Fruit fly (Drosophila melanogaster) whole organism, embryonic: ENCODE measurements around the gene mthl9.

ENCODE experiments used
- CG11085 ChIP-seq: fragments of 200-800 bp; sonication (Bioruptor generic); IDR thresholded peaks from 2 replicates; pipeline ENCODE4 v1.3.6; 2022; ENCODE audit warnings: missing biosample characterization, missing genetic modification characterization
- CG12391 ChIP-seq: fragments of 200-800 bp; sonication (Bioruptor generic); optimal IDR thresholded peaks from 3 replicates; lab custom pipeline; 2018; ENCODE audit warnings: missing biosample characterization, mild to moderate bottlenecking, missing genetic modification characterization, moderate library complexity
- CG12744 ChIP-seq: fragments of 200-800 bp; sonication (Bioruptor generic); optimal IDR thresholded peaks from 2 replicates; lab custom pipeline; 2016; ENCODE audit warnings: missing biosample characterization, missing genetic modification characterization
- CG12769 ChIP-seq: fragments of 200-800 bp; sonication (Bioruptor generic); optimal IDR thresholded peaks from 2 replicates; lab custom pipeline; 2019; ENCODE audit warnings: missing biosample characterization, mild to moderate bottlenecking, missing genetic modification characterization, moderate library complexity
- CG15269 ChIP-seq: fragments of 200-800 bp; sonication (Bioruptor generic); optimal IDR thresholded peaks from 2 replicates; lab custom pipeline; 2018; ENCODE audit warnings: missing biosample characterization, mild to moderate bottlenecking, missing genetic modification characterization, moderate library complexity
- CG15601 ChIP-seq: fragments of 200-800 bp; sonication (Bioruptor generic); optimal IDR thresholded peaks from 3 replicates; lab custom pipeline; 2019; ENCODE audit warnings: missing biosample characterization, mild to moderate bottlenecking, missing genetic modification characterization, moderate library complexity
- CG17186 ChIP-seq: fragments of 200-800 bp; sonication (Bioruptor generic); optimal IDR thresholded peaks from 3 replicates; lab custom pipeline; 2017; ENCODE audit warnings: missing biosample characterization, missing genetic modification reagents, missing genetic modification characterization
- CG17385 ChIP-seq: fragments of 200-800 bp; sonication (Bioruptor generic); optimal IDR thresholded peaks from 3 replicates; lab custom pipeline; 2018; ENCODE audit warnings: missing biosample characterization, mild to moderate bottlenecking, missing genetic modification characterization
- CG32532 ChIP-seq: fragments of 200-800 bp; sonication (Bioruptor generic); IDR thresholded peaks from 2 replicates; pipeline ENCODE4 v1.3.6; 2022; ENCODE audit warnings: missing biosample characterization, missing genetic modification characterization
- CG6683 ChIP-seq: fragments of 200-800 bp; sonication (Bioruptor generic); optimal IDR thresholded peaks from 2 replicates; lab custom pipeline; 2017; ENCODE audit warnings: missing biosample characterization, mild to moderate bottlenecking, missing genetic modification characterization, missing genetic modification reagents
- CG7963 ChIP-seq: fragments of 200-800 bp; sonication (Bioruptor generic); IDR thresholded peaks from 3 replicates; pipeline ENCODE4 v1.3.6; 2022; ENCODE audit warnings: missing biosample characterization, missing genetic modification characterization; ENCODE audit not compliant: partially characterized antibody
- CG8290 ChIP-seq, 3 experiments: fragments of 200-800 bp; sonication (Bioruptor generic); optimal IDR thresholded peaks; 2 replicates each; lab custom pipeline; 2016 to 2019; ENCODE audit warnings: missing biosample characterization in 3 of 3, missing genetic modification characterization in 3 of 3, mild to moderate bottlenecking in 2 of 3, moderate library complexity in 1 of 3
- CG9932 ChIP-seq: fragments of 200-800 bp; sonication (Bioruptor generic); IDR thresholded peaks from 2 replicates; pipeline ENCODE4 v1.3.6; 2022; ENCODE audit warnings: missing biosample characterization, missing genetic modification characterization
- CTCF ChIP-seq: fragments of 200-800 bp; sonication (Bioruptor generic); optimal IDR thresholded peaks from 2 replicates; lab custom pipeline; 2017; ENCODE audit warnings: missing biosample characterization, mild to moderate bottlenecking, missing genetic modification characterization, moderate library complexity
- Chrac-16 ChIP-seq: fragments of 200-800 bp; sonication (Bioruptor generic); optimal IDR thresholded peaks from 3 replicates; lab custom pipeline; 2016; ENCODE audit warnings: missing biosample characterization, missing genetic modification characterization
- CoRest ChIP-seq: fragments of 200-800 bp; sonication (Bioruptor generic); optimal IDR thresholded peaks from 3 replicates; lab custom pipeline; 2018; ENCODE audit warnings: missing biosample characterization, mild to moderate bottlenecking, missing genetic modification characterization, moderate library complexity
- D19B ChIP-seq: fragments of 200-800 bp; sonication (Bioruptor generic); optimal IDR thresholded peaks from 2 replicates; lab custom pipeline; 2017; ENCODE audit warnings: missing biosample characterization, mild to moderate bottlenecking, missing genetic modification characterization
- Doc3 ChIP-seq: fragments of 200-800 bp; sonication (Bioruptor generic); IDR thresholded peaks from 3 replicates; pipeline ENCODE4 v1.3.6; 2022; ENCODE audit warnings: missing biosample characterization, missing genetic modification characterization; ENCODE audit not compliant: partially characterized antibody
- Fer2 ChIP-seq: fragments of 200-800 bp; sonication (Bioruptor generic); optimal IDR thresholded peaks from 2 replicates; lab custom pipeline; 2018; ENCODE audit warnings: missing biosample characterization, mild to moderate bottlenecking, missing genetic modification characterization, moderate library complexity
- Gsc ChIP-seq: fragments of 200-800 bp; sonication (Bioruptor generic); IDR thresholded peaks from 2 replicates; pipeline ENCODE4 v1.3.6; 2022; ENCODE audit warnings: missing biosample characterization, missing genetic modification characterization
- HLH3B ChIP-seq: fragments of 200-800 bp; sonication (Bioruptor generic); IDR thresholded peaks from 2 replicates; pipeline ENCODE4 v1.3.6; 2022; ENCODE audit warnings: missing biosample characterization, missing genetic modification characterization
- Meics ChIP-seq: fragments of 200-800 bp; sonication (Bioruptor generic); optimal IDR thresholded peaks from 2 replicates; lab custom pipeline; 2017; ENCODE audit warnings: missing biosample characterization, mild to moderate bottlenecking, missing genetic modification characterization
- Oli ChIP-seq: fragments of 200-800 bp; sonication (Bioruptor generic); optimal IDR thresholded peaks from 2 replicates; lab custom pipeline; 2018; ENCODE audit warnings: missing biosample characterization, mild to moderate bottlenecking, missing genetic modification characterization, moderate library complexity
- Sry-δ ChIP-seq: fragments of 200-800 bp; sonication (Bioruptor generic); optimal IDR thresholded peaks from 2 replicates; lab custom pipeline; 2016; ENCODE audit warnings: missing biosample characterization, missing genetic modification characterization
- bab2 ChIP-seq: fragments of 200-800 bp; sonication (Bioruptor generic); optimal IDR thresholded peaks from 2 replicates; lab custom pipeline; 2016; ENCODE audit warnings: missing biosample characterization, missing genetic modification characterization
- chinmo ChIP-seq: fragments of 200-800 bp; sonication (Bioruptor generic); IDR thresholded peaks from 4 replicates; pipeline ENCODE4 v1.3.6; 2022; ENCODE audit warnings: missing biosample characterization, missing genetic modification characterization; ENCODE audit not compliant: partially characterized antibody
- crp ChIP-seq, 2 experiments: fragments of 200-800 bp; sonication (Bioruptor generic); optimal IDR thresholded peaks; 2 replicates in 1 of 2; 3 replicates in 1 of 2; lab custom pipeline; 2017; ENCODE audit warnings: missing biosample characterization in 2 of 2, missing genetic modification characterization in 2 of 2, mild to moderate bottlenecking in 1 of 2, moderate library complexity in 1 of 2
- da ChIP-seq: fragments of 200-800 bp; sonication (Bioruptor generic); optimal IDR thresholded peaks from 2 replicates; lab custom pipeline; 2016; ENCODE audit warnings: missing biosample characterization, missing genetic modification characterization
- disco-r ChIP-seq: fragments of 200-800 bp; sonication (Bioruptor generic); optimal IDR thresholded peaks from 2 replicates; lab custom pipeline; 2016; ENCODE audit warnings: missing biosample characterization, missing genetic modification characterization
- dmrt99B ChIP-seq: fragments of 200-800 bp; sonication (Bioruptor generic); optimal IDR thresholded peaks from 2 replicates; lab custom pipeline; 2018; ENCODE audit warnings: missing biosample characterization, mild to moderate bottlenecking, missing genetic modification characterization, moderate library complexity
- eve ChIP-seq, 2 experiments: fragments of >200 bp; optimal IDR thresholded peaks; 2 replicates each; lab custom pipeline; 2017; ENCODE audit warnings: missing biosample characterization in 2 of 2, missing genetic modification characterization in 2 of 2
- exex ChIP-seq: fragments of 200-800 bp; sonication (Bioruptor generic); optimal IDR thresholded peaks from 4 replicates; lab custom pipeline; 2018; ENCODE audit warnings: missing biosample characterization, mild to moderate bottlenecking, missing genetic modification characterization, moderate library complexity
- fru ChIP-seq: fragments of >200 bp; optimal IDR thresholded peaks from 2 replicates; lab custom pipeline; 2017
- gcm2 ChIP-seq: fragments of 200-800 bp; sonication (Bioruptor generic); optimal IDR thresholded peaks from 2 replicates; lab custom pipeline; 2016; ENCODE audit warnings: missing biosample characterization, missing genetic modification characterization
- insv ChIP-seq, 2 experiments: fragments of 200-800 bp; sonication (Bioruptor generic); optimal IDR thresholded peaks; 3 replicates each; lab custom pipeline; 2016 to 2018; ENCODE audit warnings: missing biosample characterization in 2 of 2, missing genetic modification characterization in 2 of 2
- jigr1 ChIP-seq: fragments of 200-800 bp; sonication (Bioruptor generic); IDR thresholded peaks from 3 replicates; pipeline ENCODE4 v1.3.6; 2022; ENCODE audit warnings: missing biosample characterization, missing genetic modification characterization
- kni ChIP-seq: fragments of 200-800 bp; sonication (Bioruptor generic); optimal IDR thresholded peaks from 3 replicates; lab custom pipeline; 2017; ENCODE audit warnings: mild to moderate bottlenecking, missing biosample characterization, missing genetic modification reagents, missing genetic modification characterization
- mirr ChIP-seq: fragments of 200-800 bp; sonication (Bioruptor generic); optimal IDR thresholded peaks from 3 replicates; lab custom pipeline; 2018; ENCODE audit warnings: missing biosample characterization, mild to moderate bottlenecking, missing genetic modification characterization
- otp ChIP-seq: fragments of 200-800 bp; sonication (Bioruptor generic); IDR thresholded peaks from 3 replicates; pipeline ENCODE4, ENCODE4 v1.3.6; 2022; ENCODE audit warnings: missing biosample characterization, missing genetic modification characterization
- pan ChIP-seq, 4 experiments: fragments of >200 bp in 3 of 4; fragments of 200-800 bp in 1 of 4; sonication (Bioruptor generic) in 1 of 4; optimal IDR thresholded peaks in 3 of 4; IDR thresholded peaks in 1 of 4; 2 replicates each; pipeline versions ENCODE4 v1.3.6 to Lab custom; 2017 to 2022; ENCODE audit warnings: missing biosample characterization in 2 of 4, missing genetic modification characterization in 2 of 4, mixed read lengths in 1 of 4
- pfk ChIP-seq: fragments of 200-800 bp; sonication (Bioruptor generic); optimal IDR thresholded peaks from 2 replicates; lab custom pipeline; 2018; ENCODE audit warnings: missing biosample characterization, mild to moderate bottlenecking, missing genetic modification characterization, moderate library complexity
- repo ChIP-seq: fragments of 200-800 bp; sonication (Bioruptor generic); optimal IDR thresholded peaks from 2 replicates; lab custom pipeline; 2016; ENCODE audit warnings: missing biosample characterization, missing genetic modification characterization
- row ChIP-seq: fragments of 200-800 bp; sonication (Bioruptor generic); IDR thresholded peaks from 3 replicates; pipeline ENCODE4 v1.3.6; 2022; ENCODE audit warnings: missing biosample characterization, missing genetic modification characterization
- sens ChIP-seq: fragments of 200-800 bp; sonication (Bioruptor generic); peaks from one replicate; lab custom pipeline; 2016; ENCODE audit warnings: missing biosample characterization, missing genetic modification characterization
- sim ChIP-seq: fragments of 200-800 bp; sonication (Bioruptor generic); IDR thresholded peaks from 2 replicates; pipeline ENCODE4 v1.3.6; 2022; ENCODE audit warnings: missing biosample characterization, missing genetic modification characterization
- tap ChIP-seq: fragments of 200-800 bp; optimal IDR thresholded peaks from 3 replicates; lab custom pipeline; 2019; ENCODE audit warnings: missing biosample characterization, mild to moderate bottlenecking, missing genetic modification characterization, moderate library complexity
- tna ChIP-seq: fragments of 200-800 bp; sonication (Bioruptor generic); IDR thresholded peaks from 2 replicates; pipeline ENCODE4 v1.3.6; 2022; ENCODE audit warnings: missing biosample characterization, missing genetic modification characterization; ENCODE audit not compliant: partially characterized antibody

Gene mthl9

dm6 chr3L:346656-347640, 14.8 kb upstream of the mthl9 start, which contains the start of gene mth (continued):
- TF ChIP-seq pan (optimal IDR thresholded peaks at IDR 0.05; lab: Kevin White, UChicago): no peak
- peak in 1 of 2 experiments; percentile 22 for TF ChIP-seq pan (GFP tag; optimal IDR thresholded peaks at IDR 0.05 in 1 of 2, IDR thresholded peaks at IDR 0.05 in 1 of 2)
- peak; percentile 70 for TF ChIP-seq CG12391 (tag; lab: Kevin White, UChicago)
- TF ChIP-seq CG32532 (GFP tag; lab: Robert Waterston, UW): peak; percentile 63
- peak; percentile 19 for TF ChIP-seq D19B
- TF ChIP-seq CTCF (GFP tag; lab: Kevin White, UChicago): no peak
- no peak for TF ChIP-seq jigr1 (GFP tag; lab: Robert Waterston, UW)
- no peak for TF ChIP-seq mirr (GFP tag; lab: Kevin White, UChicago)
- TF ChIP-seq sens (GFP tag; lab: Kevin White, UChicago): peak; percentile 74
- TF ChIP-seq CG6683 (GFP tag; lab: Kevin White, UChicago): no peak
- peak; percentile 94 for TF ChIP-seq CG7963 (GFP tag; lab: Robert Waterston, UW)
- TF ChIP-seq disco-r (GFP tag; lab: Kevin White, UChicago): no peak
- TF ChIP-seq CG17385 (GFP tag; lab: Kevin White, UChicago): no peak
- TF ChIP-seq CG12744 (GFP tag; lab: Kevin White, UChicago): no peak
- peak; percentile 12 for TF ChIP-seq CG15269 (tag; lab: Kevin White, UChicago)
- no peak for TF ChIP-seq fru (lab: Kevin White, UChicago)
- peak; percentile 8 for TF ChIP-seq Meics (GFP tag; lab: Kevin White, UChicago)
- peak; percentile 98 for TF ChIP-seq Sry-δ (GFP tag; lab: Kevin White, UChicago)
- TF ChIP-seq Oli (tag; lab: Kevin White, UChicago): peak; percentile 3
- TF ChIP-seq repo (GFP tag; lab: Kevin White, UChicago): no peak
- peak in 1 of 2 experiments; percentile 79 for TF ChIP-seq insv (GFP tag; optimal IDR thresholded peaks at IDR 0.05; lab: Kevin White, UChicago)
- TF ChIP-seq CoRest (tag; lab: Kevin White, UChicago): peak; percentile 66
- TF ChIP-seq CG11085: no peak
- TF ChIP-seq kni: peak; percentile 4
- TF ChIP-seq Doc3 (GFP tag; lab: Robert Waterston, UW): peak; percentile 99
- TF ChIP-seq tap: no peak
- TF ChIP-seq CG17186 (GFP tag; lab: Kevin White, UChicago): peak; percentile 73
- peak; percentile 67 for TF ChIP-seq CG15601 (tag; lab: Kevin White, UChicago)
- TF ChIP-seq crp (GFP tag; optimal IDR thresholded peaks at IDR 0.05; lab: Kevin White, UChicago): peak in 1 of 2 experiments; percentile 54
- peak; percentile 39 for TF ChIP-seq dmrt99B (tag; lab: Kevin White, UChicago)
- peak; percentile 72 for TF ChIP-seq CG9932
- no peak for TF ChIP-seq Gsc (GFP tag; lab: Robert Waterston, UW)
- 0 out of 2 replicates have a peak, but pooled peaks have one; percentile 29 for TF ChIP-seq sim (GFP tag; lab: Robert Waterston, UW)
- no peak for TF ChIP-seq gcm2 (GFP tag; lab: Kevin White, UChicago)
- TF ChIP-seq otp: no peak
- no peak for TF ChIP-seq da
- peak in 1 of 2 experiments; percentile 72 for TF ChIP-seq eve (GFP tag; optimal IDR thresholded peaks at IDR 0.05; lab: Kevin White, UChicago)
- TF ChIP-seq chinmo: peak; percentile 87; the same call in 3 of the 4 replicates
- TF ChIP-seq row (GFP tag; lab: Robert Waterston, UW): peak; percentile 87
- TF ChIP-seq HLH3B (GFP tag; lab: Robert Waterston, UW): no peak
- peak; percentile 49 for TF ChIP-seq CG12769 (tag; lab: Kevin White, UChicago)
- TF ChIP-seq Chrac-16: peak; percentile 11
- no peak for TF ChIP-seq pfk (GFP tag; lab: Kevin White, UChicago)
- TF ChIP-seq tna: peak; percentile 95
- peak; percentile 20 for TF ChIP-seq exex (tag; lab: Kevin White, UChicago)
- peak; percentile 5 for TF ChIP-seq bab2
- no peak for TF ChIP-seq Fer2 (tag; lab: Kevin White, UChicago)
- TF ChIP-seq CG8290 (GFP tag; optimal IDR thresholded peaks at IDR 0.05; lab: Kevin White, UChicago): peak; percentile 83
- peak; percentile 52 to 67 for TF ChIP-seq CG8290 (tag; optimal IDR thresholded peaks at IDR 0.05; lab: Kevin White, UChicago)
